Worm (Caenorhabditis elegans) whole organism, early embryonic: ENCODE data around the gene fkb-3.

Source experiments
- B0310.2 ChIP-seq: sonication (generic microtip); optimal IDR thresholded peaks from 2 replicates; lab custom pipeline; 2016; ENCODE audit warnings: mild to moderate bottlenecking, missing genetic modification characterization, missing compliant biosample characterization
- ama-1 ChIP-seq: fragments of 150-350 bp; optimal IDR thresholded peaks from 2 replicates; lab custom pipeline; 2014
- ceh-13 ChIP-seq: fragments of 200-800 bp; sonication (Bioruptor generic); optimal IDR thresholded peaks from 2 replicates; lab custom pipeline; 2018; ENCODE audit warnings: mild to moderate bottlenecking, missing genetic modification characterization, missing compliant biosample characterization
- ceh-36 ChIP-seq: sonication (generic microtip); optimal IDR thresholded peaks from 2 replicates; lab custom pipeline; 2016; ENCODE audit warnings: missing genetic modification characterization, inconsistent platforms, missing compliant biosample characterization
- ets-7 ChIP-seq: sonication (generic microtip); optimal IDR thresholded peaks from 2 replicates; lab custom pipeline; 2016; ENCODE audit warnings: missing genotype, missing genetic modification characterization, missing compliant biosample characterization
- hmbx-1 ChIP-seq: sonication (generic microtip); optimal IDR thresholded peaks from 2 replicates; lab custom pipeline; 2016; ENCODE audit warnings: mild to moderate bottlenecking, missing genetic modification characterization, missing compliant biosample characterization
- hmg-4 ChIP-seq: fragments of 200-800 bp; sonication (Bioruptor generic); optimal IDR thresholded peaks from 2 replicates; lab custom pipeline; 2018; ENCODE audit warnings: mild to moderate bottlenecking, missing genetic modification characterization, missing compliant biosample characterization
- pes-1 ChIP-seq: fragments of 200-800 bp; sonication (Bioruptor generic); IDR thresholded peaks from 2 replicates; pipeline ENCODE4 v1.3.6; 2022; ENCODE audit warnings: missing genetic modification reagents, missing genetic modification characterization, missing compliant biosample characterization
- sea-1 ChIP-seq: fragments of 200-800 bp; sonication (Bioruptor generic); conservative IDR thresholded peaks from 2 replicates; pipeline ENCODE4 v1.3.6; 2022; ENCODE audit warnings: missing genetic modification characterization, missing compliant biosample characterization
- tbx-11 ChIP-seq: fragments of 200-800 bp; sonication (Bioruptor generic); IDR thresholded peaks from 2 replicates; pipeline ENCODE4 v1.3.6; 2022; ENCODE audit warnings: missing genetic modification characterization, missing compliant biosample characterization
- tbx-37 ChIP-seq: fragments of 200-800 bp; sonication (Bioruptor generic); conservative IDR thresholded peaks from 2 replicates; pipeline ENCODE4 v1.3.6; 2022; ENCODE audit warnings: missing genetic modification reagents, missing genetic modification characterization, missing compliant biosample characterization
- tra-4 ChIP-seq: sonication (generic microtip); optimal IDR thresholded peaks from 2 replicates; lab custom pipeline; 2017; ENCODE audit warnings: missing genetic modification characterization, missing compliant biosample characterization

- TF ChIP-seq ama-1 (lab: Kevin White, UChicago): no peak
- TF ChIP-seq tbx-11 (GFP tag; lab: Robert Waterston, UW): no peak
- TF ChIP-seq hmbx-1: no peak
- TF ChIP-seq tra-4 (tag; lab: Kevin White, UChicago): no peak
- no peak for TF ChIP-seq ets-7
- no peak for TF ChIP-seq ceh-13
- no peak for TF ChIP-seq tbx-37
- no peak for TF ChIP-seq hmg-4 (GFP tag; lab: Kevin White, UChicago)
- TF ChIP-seq B0310.2: no peak
- TF ChIP-seq sea-1 (GFP tag; lab: Robert Waterston, UW): no peak
- TF ChIP-seq pes-1 (GFP tag; lab: Robert Waterston, UW): no peak
- TF ChIP-seq ceh-36 (tag; lab: Kevin White, UChicago): no peak
Observed at ce11 chrV:7224353-7224752, 670 bp upstream of the fkb-3 start.
